Fruit fly (Drosophila melanogaster): ENCODE measurements around the gene CG18764.
A peak's percentile ranks its signal among the peaks of the same experiment; 100 is the strongest.

Gene CG18764

dm6 chr3R:11656614-11657216 lies 30.0 kb downstream of the CG18764 start:
- TF ChIP-seq noc (tag; optimal IDR thresholded peaks at IDR 0.05) = peak; percentile 96

dm6 chr3R:11657786-11658193 lies 31.1 kb downstream of the CG18764 start:
- TF ChIP-seq noc (tag; optimal IDR thresholded peaks at IDR 0.05) = peak; percentile 62

- TF ChIP-seq noc (tag; optimal IDR thresholded peaks at IDR 0.05) = no peak
Observed at dm6 chr3R:11661187-11661586, 34.5 kb downstream of the CG18764 start.

- no peak for TF ChIP-seq noc (tag; optimal IDR thresholded peaks at IDR 0.05)
Observed at dm6 chr3R:11661712-11662111, 35.0 kb downstream of the CG18764 start.

dm6 chr3R:11662617-11663016 lies 35.9 kb downstream of the CG18764 start:
- TF ChIP-seq noc (tag; optimal IDR thresholded peaks at IDR 0.05) = no peak

- TF ChIP-seq noc (tag; optimal IDR thresholded peaks at IDR 0.05) = no peak
Observed at dm6 chr3R:11663441-11663840, 36.8 kb downstream of the CG18764 start.

dm6 chr3R:11665508-11665907 lies 38.8 kb downstream of the CG18764 start:
- no peak for TF ChIP-seq noc (tag; optimal IDR thresholded peaks at IDR 0.05)

dm6 chr3R:11665925-11666687 lies 39.4 kb downstream of the CG18764 start:
- TF ChIP-seq noc (tag; optimal IDR thresholded peaks at IDR 0.05) = no peak

- TF ChIP-seq noc (tag; optimal IDR thresholded peaks at IDR 0.05) = no peak
Observed at dm6 chr3R:11669017-11669953, 42.6 kb downstream of the CG18764 start.

dm6 chr3R:11669954-11670347 lies 43.3 kb downstream of the CG18764 start:
- TF ChIP-seq noc (tag; optimal IDR thresholded peaks at IDR 0.05) = no peak

dm6 chr3R:11670888-11671287 lies 44.2 kb downstream of the CG18764 start:
- TF ChIP-seq noc (tag; optimal IDR thresholded peaks at IDR 0.05) = no peak

- no peak for TF ChIP-seq noc (tag; optimal IDR thresholded peaks at IDR 0.05)
Observed at dm6 chr3R:11671784-11672183, 45.1 kb downstream of the CG18764 start.

dm6 chr3R:11673955-11674663 lies 47.4 kb downstream of the CG18764 start, which contains the start of gene CG14715:
Gene CG14715 (plus strand): TSS chr3R:11674221.
- TF ChIP-seq noc (tag; optimal IDR thresholded peaks at IDR 0.05) = peak; percentile 31

dm6 chr3R:11678016-11678415 lies 51.3 kb downstream of the CG18764 start, which contains the start of gene CG18476:
Gene CG18476 (minus strand): TSS chr3R:11678116.
- peak; percentile 87 for TF ChIP-seq noc (tag; optimal IDR thresholded peaks at IDR 0.05)

Data from whole organism, larva.